Worm (Caenorhabditis elegans) whole organism, mixed stage, embryonic: ENCODE measurements around the gene srt-18.

Experiments used
- M03D4.4 ChIP-seq: sonication (generic microtip); optimal IDR thresholded peaks from 2 replicates; lab custom pipeline; 2017; ENCODE audit warnings: mild to moderate bottlenecking, missing genetic modification characterization, missing compliant biosample characterization
- bed-3 ChIP-seq: fragments of 200-800 bp; sonication (Bioruptor generic); optimal IDR thresholded peaks from 3 replicates; lab custom pipeline; 2018; ENCODE audit warnings: mild to moderate bottlenecking, missing genetic modification characterization, moderate library complexity, missing compliant biosample characterization
- ceh-39 ChIP-seq: fragments of 150-350 bp; optimal IDR thresholded peaks from 2 replicates; lab custom pipeline; 2014; ENCODE audit warnings: missing biosample characterization, missing genetic modification characterization
- ceh-83 ChIP-seq: fragments of 200-800 bp; sonication (Bioruptor generic); optimal IDR thresholded peaks from 2 replicates; lab custom pipeline; 2018; ENCODE audit warnings: mild to moderate bottlenecking, missing genetic modification characterization, missing compliant biosample characterization
- ces-1 ChIP-seq: fragments of 150-350 bp; optimal IDR thresholded peaks from 2 replicates; lab custom pipeline; 2014; ENCODE audit warnings: missing biosample characterization, missing genetic modification reagents, missing genetic modification characterization
- cnd-1 ChIP-seq: fragments of 200-800 bp; sonication (Bioruptor generic); optimal IDR thresholded peaks from 2 replicates; lab custom pipeline; 2018; ENCODE audit warnings: mild to moderate bottlenecking, missing genetic modification characterization, missing compliant biosample characterization
- drap-1 ChIP-seq: fragments of 200-800 bp; sonication (Bioruptor generic); optimal IDR thresholded peaks from 3 replicates; lab custom pipeline; 2018; ENCODE audit warnings: mild to moderate bottlenecking, missing genetic modification characterization, missing compliant biosample characterization
- elt-1 ChIP-seq: sonication (generic microtip); optimal IDR thresholded peaks from 2 replicates; lab custom pipeline; 2017; ENCODE audit warnings: missing genetic modification characterization, mild to moderate bottlenecking, missing compliant biosample characterization, antibody characterized with exemption, moderate library complexity, borderline replicate concordance; ENCODE audit not compliant: insufficient read depth
- elt-3 ChIP-seq: fragments of 150-350 bp; optimal IDR thresholded peaks from 2 replicates; lab custom pipeline; 2014; ENCODE audit warnings: missing biosample characterization, missing genetic modification characterization
- flh-1 ChIP-seq: fragments of 200-800 bp; sonication (Bioruptor generic); optimal IDR thresholded peaks from 2 replicates; lab custom pipeline; 2018; ENCODE audit warnings: mild to moderate bottlenecking, missing genetic modification characterization, moderate library complexity, missing compliant biosample characterization
- ham-2 ChIP-seq: fragments of 200-800 bp; sonication (Bioruptor generic); optimal IDR thresholded peaks from 2 replicates; lab custom pipeline; 2018; ENCODE audit warnings: mild to moderate bottlenecking, missing genetic modification characterization, missing compliant biosample characterization
- hlh-1 ChIP-seq: fragments of 150-350 bp; optimal IDR thresholded peaks from 2 replicates; lab custom pipeline; 2014; ENCODE audit warnings: missing biosample characterization, missing genetic modification reagents, missing genetic modification characterization
- lin-13 ChIP-seq: fragments of 150-350 bp; optimal IDR thresholded peaks from 2 replicates; lab custom pipeline; 2014; ENCODE audit warnings: missing biosample characterization, missing genetic modification characterization
- lsy-2 ChIP-seq: fragments of 150-350 bp; optimal IDR thresholded peaks from 2 replicates; lab custom pipeline; 2014; ENCODE audit warnings: missing biosample characterization, missing genetic modification characterization
- mep-1 ChIP-seq: fragments of 150-350 bp; optimal IDR thresholded peaks from 2 replicates; lab custom pipeline; 2017; ENCODE audit warnings: missing biosample characterization, missing genetic modification reagents, missing genetic modification characterization, inconsistent platforms
- mls-2 ChIP-seq: sonication (generic microtip); optimal IDR thresholded peaks from 2 replicates; lab custom pipeline; 2016; ENCODE audit warnings: mild to moderate bottlenecking, missing genetic modification characterization, moderate library complexity, missing compliant biosample characterization
- nhr-12 ChIP-seq: fragments of 150-350 bp; optimal IDR thresholded peaks from 2 replicates; lab custom pipeline; 2014; ENCODE audit warnings: missing biosample characterization, missing genetic modification characterization
- nhr-2 ChIP-seq: fragments of 150-350 bp; optimal IDR thresholded peaks from 2 replicates; lab custom pipeline; 2014; ENCODE audit warnings: missing biosample characterization, missing genetic modification characterization
- nhr-237 ChIP-seq: fragments of 150-350 bp; optimal IDR thresholded peaks from 2 replicates; lab custom pipeline; 2014; ENCODE audit warnings: missing biosample characterization, missing genetic modification characterization
- nhr-28 ChIP-seq: fragments of 150-350 bp; optimal IDR thresholded peaks from 2 replicates; lab custom pipeline; 2014; ENCODE audit warnings: missing biosample characterization, missing genetic modification characterization
- nhr-76 ChIP-seq: sonication (generic microtip); optimal IDR thresholded peaks from 2 replicates; lab custom pipeline; 2017; ENCODE audit warnings: missing biosample characterization, missing genetic modification characterization
- pha-4 ChIP-seq: fragments of 150-350 bp; optimal IDR thresholded peaks from 2 replicates; lab custom pipeline; 2018; ENCODE audit warnings: missing biosample characterization, missing genetic modification reagents, missing genetic modification characterization
- snpc-4 ChIP-seq: fragments of 150-350 bp; optimal IDR thresholded peaks from 2 replicates; lab custom pipeline; 2014; ENCODE audit warnings: missing biosample characterization, missing genetic modification characterization
- sptf-1 ChIP-seq: sonication (generic microtip); optimal IDR thresholded peaks from 2 replicates; lab custom pipeline; 2017; ENCODE audit warnings: mild to moderate bottlenecking, missing genetic modification characterization, moderate library complexity, missing compliant biosample characterization
- unc-120 ChIP-seq: sonication (generic microtip); optimal IDR thresholded peaks from 2 replicates; lab custom pipeline; 2017; ENCODE audit warnings: missing genetic modification characterization, missing compliant biosample characterization; ENCODE audit not compliant: poor library complexity, severe bottlenecking
- unc-39 ChIP-seq: fragments of 150-350 bp; optimal IDR thresholded peaks from 2 replicates; lab custom pipeline; 2014; ENCODE audit warnings: missing biosample characterization, missing genetic modification characterization
- unc-62 ChIP-seq: fragments of 150-350 bp; optimal IDR thresholded peaks from 2 replicates; lab custom pipeline; 2014; ENCODE audit warnings: missing biosample characterization, missing genetic modification reagents, missing genetic modification characterization
- zip-8 ChIP-seq: fragments of 150-350 bp; optimal IDR thresholded peaks from 2 replicates; lab custom pipeline; 2014; ENCODE audit warnings: missing biosample characterization, missing genetic modification characterization
- ztf-11 ChIP-seq: fragments of 150-350 bp; optimal IDR thresholded peaks from 2 replicates; lab custom pipeline; 2014; ENCODE audit warnings: missing biosample characterization, missing genetic modification characterization

The srt-18 gene

DNA sequence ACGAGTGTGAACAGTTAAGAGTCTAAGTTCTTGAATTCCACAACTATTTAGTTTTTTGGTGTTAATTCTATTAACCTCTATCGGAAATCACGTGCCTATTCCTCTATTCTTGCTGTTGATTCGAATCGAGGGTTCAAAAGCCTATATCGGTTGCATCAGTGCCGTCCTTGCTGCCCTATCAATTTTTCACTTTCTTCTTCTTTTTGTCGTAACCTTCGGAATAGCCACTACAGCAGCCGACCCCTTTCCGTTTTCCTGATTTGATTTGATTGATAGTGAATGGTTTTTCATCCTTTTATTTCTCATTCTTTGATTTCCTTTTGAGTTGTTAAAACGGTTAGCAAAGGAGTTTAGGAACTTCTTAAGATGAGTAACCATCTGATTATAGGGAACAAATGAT lies 21.2 kb downstream of the srt-18 start:
- TF ChIP-seq drap-1 (GFP tag; lab: Kevin White, UChicago) (no peak), cnd-1 (tag; lab: Kevin White, UChicago) (no peak), ham-2 (no peak)

DNA sequence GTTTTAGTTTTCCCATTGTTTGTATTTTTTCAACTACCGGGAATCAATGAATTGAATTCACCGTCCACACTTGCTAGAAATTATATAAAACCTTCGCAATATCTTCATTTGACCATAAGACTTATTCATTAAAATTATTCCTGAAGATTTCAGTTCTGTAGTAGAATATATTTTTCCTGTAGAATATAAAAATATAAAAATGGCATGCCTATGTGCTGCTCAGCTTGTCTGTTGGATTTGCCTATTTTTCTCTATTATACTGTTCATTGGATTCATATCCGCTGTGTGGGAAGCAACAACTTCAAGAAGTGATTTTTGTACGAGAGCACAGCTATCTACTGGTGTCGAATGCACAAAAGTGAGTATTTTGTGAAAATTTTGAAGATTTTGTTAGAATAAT lies 23.8 kb downstream of the srt-18 start, which contains the start of gene F59E11.6:
Gene F59E11.6, plus strand, starts transcription at position 111 of the 400 bp plus-strand sequence.
- no peak for TF ChIP-seq nhr-28
- no peak for TF ChIP-seq nhr-76 (tag; lab: Kevin White, UChicago)
- no peak for TF ChIP-seq lsy-2 (tag; lab: Kevin White, UChicago)
- TF ChIP-seq snpc-4 (tag; lab: Kevin White, UChicago), result no peak

DNA sequence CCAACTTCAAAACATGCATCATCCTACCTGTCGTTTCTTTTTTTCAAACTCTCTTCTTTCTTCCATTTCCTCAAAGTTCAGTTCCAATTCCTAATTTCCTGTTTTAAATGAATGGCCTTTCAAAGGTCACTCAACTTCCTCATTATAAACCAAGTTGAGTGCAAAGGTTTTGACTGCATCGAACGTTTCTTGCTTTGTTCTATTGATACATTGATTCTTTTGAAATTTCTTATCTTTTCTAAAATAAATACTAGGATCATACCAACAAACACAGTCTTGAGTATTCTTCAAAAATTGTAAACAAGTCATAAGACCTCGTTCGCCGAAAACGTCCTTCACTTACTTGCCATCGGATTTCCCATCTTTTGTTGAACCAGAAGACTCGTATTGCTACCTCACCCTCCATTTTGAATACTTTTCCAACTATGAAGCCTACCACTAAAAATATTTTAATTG lies 25.2 kb downstream of the srt-18 start, which contains the start of gene F59E11.7:
Gene F59E11.7, plus strand, starts transcription at position 51 of the 456 bp plus-strand sequence.
- no peak for TF ChIP-seq ham-2
- TF ChIP-seq lsy-2 (tag; lab: Kevin White, UChicago), result no peak
- TF ChIP-seq nhr-2 (tag; lab: Kevin White, UChicago), result no peak
- TF ChIP-seq bed-3 (GFP tag; lab: Kevin White, UChicago), result no peak
- TF ChIP-seq elt-1 (tag; lab: Kevin White, UChicago), result no peak
- no peak for TF ChIP-seq ztf-11 (tag; lab: Kevin White, UChicago)
- no peak for TF ChIP-seq unc-120 (tag; lab: Kevin White, UChicago)
- TF ChIP-seq snpc-4 (tag; lab: Kevin White, UChicago), result no peak
- TF ChIP-seq nhr-76 (tag; lab: Kevin White, UChicago), result no peak
- TF ChIP-seq lin-13 (tag; lab: Kevin White, UChicago), result no peak
- TF ChIP-seq mep-1, result no peak
- no peak for TF ChIP-seq zip-8 (tag; lab: Kevin White, UChicago)
- no peak for TF ChIP-seq pha-4 (tag; lab: Kevin White, UChicago)
- no peak for TF ChIP-seq elt-3 (tag; lab: Kevin White, UChicago)
- TF ChIP-seq M03D4.4 (tag; lab: Kevin White, UChicago), result no peak

DNA sequence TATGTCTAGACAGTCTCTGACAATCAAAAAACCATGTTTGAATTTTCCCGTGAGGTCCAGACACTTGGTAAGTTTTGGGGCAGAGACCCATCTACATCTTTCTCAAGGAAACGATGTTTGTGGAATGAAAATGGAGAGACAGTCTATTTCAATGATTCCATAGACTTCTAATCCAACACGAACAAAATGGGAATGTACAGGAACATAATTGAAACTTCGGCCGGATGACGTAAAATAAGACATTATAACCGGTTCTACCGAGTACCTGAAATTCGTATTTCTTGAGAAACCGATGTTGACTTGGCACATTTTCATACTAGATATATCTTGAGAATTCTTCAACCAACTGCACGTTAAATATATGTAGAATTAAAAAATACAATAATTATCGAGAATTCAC lies 27.3 kb downstream of the srt-18 start, which contains the start of gene str-87:
Gene str-87, minus strand, starts transcription at position 101 of the 400 bp plus-strand sequence.
- TF ChIP-seq unc-62 (GFP tag; lab: Kevin White, UChicago), result no peak
- TF ChIP-seq ceh-83 (GFP tag; lab: Kevin White, UChicago), result no peak
- TF ChIP-seq ceh-39 (tag; lab: Kevin White, UChicago), result no peak
- TF ChIP-seq nhr-12 (tag; lab: Kevin White, UChicago), result no peak
- TF ChIP-seq nhr-28, result no peak
- no peak for TF ChIP-seq pha-4 (tag; lab: Kevin White, UChicago)
- no peak for TF ChIP-seq hlh-1 (tag; lab: Kevin White, UChicago)
- TF ChIP-seq unc-39 (tag; lab: Kevin White, UChicago), result no peak
- TF ChIP-seq ztf-11 (tag; lab: Kevin White, UChicago), result no peak
- TF ChIP-seq ham-2, result no peak
- no peak for TF ChIP-seq mls-2 (tag; lab: Kevin White, UChicago)
- no peak for TF ChIP-seq flh-1 (GFP tag; lab: Kevin White, UChicago)
- TF ChIP-seq unc-120 (tag; lab: Kevin White, UChicago), result no peak
- no peak for TF ChIP-seq nhr-237
- no peak for TF ChIP-seq sptf-1 (tag; lab: Kevin White, UChicago)

DNA sequence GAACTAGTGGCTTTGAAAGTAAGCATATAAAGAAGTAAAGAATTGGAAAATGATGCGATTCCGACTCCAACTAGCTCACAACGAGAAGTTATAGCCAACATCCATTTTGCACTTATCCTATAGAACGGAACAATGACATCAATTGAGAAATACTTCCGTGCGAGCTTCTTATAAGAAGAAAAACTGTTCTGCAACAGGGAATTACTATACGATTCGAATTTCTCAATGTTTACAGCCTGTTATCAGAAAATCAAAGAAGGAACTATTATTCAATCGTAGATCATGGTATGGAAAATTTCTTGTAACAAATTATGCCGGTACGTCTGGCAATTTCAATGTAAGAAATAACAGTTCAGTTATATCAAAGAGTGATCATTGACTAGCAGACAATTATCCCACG lies 29.7 kb downstream of the srt-18 start, which contains the start of gene str-85:
Gene str-85, minus strand, starts transcription at position 101 of the 400 bp plus-strand sequence.
- TF ChIP-seq hlh-1 (tag; lab: Kevin White, UChicago) (no peak), flh-1 (GFP tag; lab: Kevin White, UChicago) (no peak), nhr-2 (tag; lab: Kevin White, UChicago) (no peak), ceh-39 (tag; lab: Kevin White, UChicago) (no peak), unc-62 (GFP tag; lab: Kevin White, UChicago) (no peak), mls-2 (tag; lab: Kevin White, UChicago) (no peak), lsy-2 (tag; lab: Kevin White, UChicago) (no peak), drap-1 (GFP tag; lab: Kevin White, UChicago) (no peak), ces-1 (GFP tag; lab: Kevin White, UChicago) (no peak), ham-2 (no peak), ceh-83 (GFP tag; lab: Kevin White, UChicago) (no peak)
- TF ChIP-seq, all 35 proteins: peak for 0
